Worm (Caenorhabditis elegans) whole organism, late embryonic: ENCODE results near the gene srg-33.

Experiments
- C38D4.7 ChIP-seq: fragments of 200-800 bp; sonication (Bioruptor generic); optimal IDR thresholded peaks from 2 replicates; lab custom pipeline; 2018; ENCODE audit warnings: mild to moderate bottlenecking, missing genetic modification characterization, moderate library complexity, missing compliant biosample characterization
- ama-1 ChIP-seq: fragments of 150-350 bp; optimal IDR thresholded peaks from 2 replicates; lab custom pipeline; 2014
- che-1 ChIP-seq: sonication (generic microtip); optimal IDR thresholded peaks from 2 replicates; lab custom pipeline; 2016; ENCODE audit warnings: mild to moderate bottlenecking, missing genetic modification characterization, missing compliant biosample characterization
- dmd-4 ChIP-seq: sonication (generic microtip); optimal IDR thresholded peaks from 2 replicates; lab custom pipeline; 2016; ENCODE audit warnings: borderline replicate concordance, missing genetic modification characterization, missing compliant biosample characterization
- elt-2 ChIP-seq: sonication (generic microtip); optimal IDR thresholded peaks from 2 replicates; lab custom pipeline; 2016; ENCODE audit warnings: missing genetic modification reagents, missing genetic modification characterization, missing compliant biosample characterization
- elt-4 ChIP-seq: sonication (generic microtip); optimal IDR thresholded peaks from 2 replicates; lab custom pipeline; 2016; ENCODE audit warnings: missing genetic modification characterization, missing compliant biosample characterization
- fax-1 ChIP-seq: sonication (generic microtip); optimal IDR thresholded peaks from 2 replicates; lab custom pipeline; 2016; ENCODE audit warnings: missing genotype, missing genetic modification characterization, missing compliant biosample characterization
- fkh-10 ChIP-seq: fragments of 150-350 bp; optimal IDR thresholded peaks from 2 replicates; lab custom pipeline; 2014; ENCODE audit warnings: missing biosample characterization, missing genetic modification reagents, missing genetic modification characterization
- fkh-6 ChIP-seq: sonication (generic microtip); optimal IDR thresholded peaks from 2 replicates; lab custom pipeline; 2016; ENCODE audit warnings: missing genetic modification characterization, missing compliant biosample characterization
- pqm-1 ChIP-seq: sonication (generic microtip); optimal IDR thresholded peaks from 2 replicates; lab custom pipeline; 2016; ENCODE audit warnings: missing genetic modification characterization, missing compliant biosample characterization
- tbx-2 ChIP-seq: sonication (generic microtip); optimal IDR thresholded peaks from 2 replicates; lab custom pipeline; 2016; ENCODE audit warnings: missing genetic modification characterization, missing compliant biosample characterization
- unc-55 ChIP-seq: sonication (generic microtip); optimal IDR thresholded peaks from 2 replicates; lab custom pipeline; 2017; ENCODE audit warnings: missing biosample characterization, missing genetic modification reagents, missing genetic modification characterization

ce11 chrV:8250208-8250607 is 41.7 kb upstream of the srg-33 start, which contains the start of gene C16D9.6:
- TF ChIP-seq C38D4.7 (GFP tag; lab: Kevin White, UChicago) = no peak
- TF ChIP-seq ama-1 = no peak
- no peak for TF ChIP-seq fkh-10 (GFP tag; lab: Kevin White, UChicago)
- no peak for TF ChIP-seq dmd-4 (tag; lab: Kevin White, UChicago)
- TF ChIP-seq unc-55 (GFP tag; lab: Kevin White, UChicago) = no peak
- no peak for TF ChIP-seq fkh-6 (tag; lab: Kevin White, UChicago)
- TF ChIP-seq elt-2 (tag; lab: Kevin White, UChicago) = no peak
- no peak for TF ChIP-seq tbx-2
- no peak for TF ChIP-seq pqm-1
- no peak for TF ChIP-seq elt-4 (tag; lab: Kevin White, UChicago)
- no peak for TF ChIP-seq che-1 (tag; lab: Kevin White, UChicago)
- no peak for TF ChIP-seq fax-1
